Fruit fly (Drosophila melanogaster) whole organism, embryonic: ENCODE data around the gene Patsas.

Source experiments
- CG10267 ChIP-seq: fragments of 200-800 bp; sonication (Bioruptor generic); optimal IDR thresholded peaks from 2 replicates; lab custom pipeline; 2018; ENCODE audit warnings: missing biosample characterization, mild to moderate bottlenecking, missing genetic modification characterization, moderate library complexity
- CG10979 ChIP-seq: fragments of 200-800 bp; sonication (Bioruptor generic); optimal IDR thresholded peaks from 2 replicates; lab custom pipeline; 2018; ENCODE audit warnings: missing biosample characterization, mild to moderate bottlenecking, missing genetic modification characterization, moderate library complexity
- CG11504 ChIP-seq: fragments of 200-800 bp; sonication (Bioruptor generic); optimal IDR thresholded peaks from 3 replicates; lab custom pipeline; 2019; ENCODE audit warnings: missing biosample characterization, mild to moderate bottlenecking, missing genetic modification characterization, moderate library complexity
- CG11695 ChIP-seq: fragments of 200-800 bp; sonication (Bioruptor generic); IDR thresholded peaks from 3 replicates; pipeline ENCODE4 v1.3.6; 2022; ENCODE audit warnings: missing biosample characterization, missing genetic modification characterization
- CG12769 ChIP-seq: fragments of 200-800 bp; sonication (Bioruptor generic); optimal IDR thresholded peaks from 2 replicates; lab custom pipeline; 2019; ENCODE audit warnings: missing biosample characterization, mild to moderate bottlenecking, missing genetic modification characterization, moderate library complexity
- CG15479 ChIP-seq: fragments of 200-800 bp; sonication (Bioruptor generic); optimal IDR thresholded peaks from 3 replicates; lab custom pipeline; 2019; ENCODE audit warnings: missing biosample characterization, mild to moderate bottlenecking, missing genetic modification characterization, moderate library complexity
- CG17829 ChIP-seq: fragments of 200-800 bp; optimal IDR thresholded peaks from 2 replicates; lab custom pipeline; 2019; ENCODE audit warnings: missing biosample characterization, mild to moderate bottlenecking, missing genetic modification characterization, moderate library complexity
- CG2199 ChIP-seq: fragments of 200-800 bp; sonication (Bioruptor generic); IDR thresholded peaks from 3 replicates; pipeline ENCODE4 v1.3.6; 2022; ENCODE audit warnings: missing biosample characterization, missing genetic modification characterization
- CG32532 ChIP-seq: fragments of 200-800 bp; sonication (Bioruptor generic); IDR thresholded peaks from 2 replicates; pipeline ENCODE4 v1.3.6; 2022; ENCODE audit warnings: missing biosample characterization, missing genetic modification characterization
- CG42726 ChIP-seq: fragments of 200-800 bp; sonication (Bioruptor generic); IDR thresholded peaks from 2 replicates; pipeline ENCODE4 v1.3.6; 2022; ENCODE audit warnings: missing biosample characterization, missing genetic modification characterization; ENCODE audit not compliant: partially characterized antibody
- CG4424 ChIP-seq: fragments of 200-800 bp; sonication (Bioruptor generic); optimal IDR thresholded peaks from 3 replicates; lab custom pipeline; 2016; ENCODE audit warnings: missing biosample characterization, missing genetic modification characterization
- CG7987 ChIP-seq: fragments of 200-800 bp; sonication (Bioruptor generic); optimal IDR thresholded peaks from 2 replicates; lab custom pipeline; 2018; ENCODE audit warnings: missing biosample characterization, mild to moderate bottlenecking, missing genetic modification characterization, moderate library complexity
- CG8089 ChIP-seq: fragments of 200-800 bp; sonication (Bioruptor generic); optimal IDR thresholded peaks from 3 replicates; lab custom pipeline; 2016; ENCODE audit warnings: missing biosample characterization, missing genetic modification characterization
- CoRest ChIP-seq: fragments of 200-800 bp; sonication (Bioruptor generic); optimal IDR thresholded peaks from 3 replicates; lab custom pipeline; 2018; ENCODE audit warnings: missing biosample characterization, mild to moderate bottlenecking, missing genetic modification characterization, moderate library complexity
- Deaf1 ChIP-seq: fragments of 200-800 bp; optimal IDR thresholded peaks from 3 replicates; lab custom pipeline; 2019; ENCODE audit warnings: missing biosample characterization, mild to moderate bottlenecking, missing genetic modification characterization, moderate library complexity
- Drgx ChIP-seq: fragments of 200-800 bp; sonication (Bioruptor generic); IDR thresholded peaks from 2 replicates; pipeline ENCODE4 v1.3.6; 2022; ENCODE audit warnings: missing biosample characterization, missing genetic modification characterization
- E2f1 ChIP-seq: fragments of 200-800 bp; sonication (Bioruptor generic); IDR thresholded peaks from 2 replicates; pipeline ENCODE4 v1.3.6; 2022; ENCODE audit warnings: missing biosample characterization, missing genetic modification characterization
- Fer2 ChIP-seq: fragments of 200-800 bp; sonication (Bioruptor generic); optimal IDR thresholded peaks from 2 replicates; lab custom pipeline; 2018; ENCODE audit warnings: missing biosample characterization, mild to moderate bottlenecking, missing genetic modification characterization, moderate library complexity
- HLH4C ChIP-seq: fragments of 200-800 bp; sonication (Bioruptor generic); IDR thresholded peaks from 3 replicates; pipeline ENCODE4 v1.3.6; 2022; ENCODE audit warnings: missing biosample characterization, missing genetic modification characterization; ENCODE audit not compliant: partially characterized antibody
- Hey ChIP-seq: fragments of 200-800 bp; sonication (Bioruptor generic); optimal IDR thresholded peaks from 3 replicates; lab custom pipeline; 2018; ENCODE audit warnings: missing biosample characterization, mild to moderate bottlenecking, missing genetic modification characterization
- Jarid2 ChIP-seq: fragments of 200-800 bp; sonication (Bioruptor generic); optimal IDR thresholded peaks from 3 replicates; lab custom pipeline; 2017; ENCODE audit warnings: mild to moderate bottlenecking, missing biosample characterization, missing genetic modification reagents, missing genetic modification characterization
- MBD-R2 ChIP-seq: fragments of 200-800 bp; sonication (Bioruptor generic); IDR thresholded peaks from 2 replicates; pipeline ENCODE4 v1.3.6; 2022; ENCODE audit warnings: missing biosample characterization, missing genetic modification characterization
- Mrtf ChIP-seq: fragments of 200-800 bp; sonication (Bioruptor generic); IDR thresholded peaks from 3 replicates; pipeline ENCODE4 v1.3.6; 2022; ENCODE audit warnings: missing biosample characterization, missing genetic modification characterization
- NFAT ChIP-seq: fragments of 200-800 bp; sonication (Bioruptor generic); IDR thresholded peaks from 2 replicates; pipeline ENCODE4 v1.3.6; 2022; ENCODE audit warnings: missing biosample characterization, missing genetic modification characterization
- NfI ChIP-seq: fragments of 200-800 bp; sonication (Bioruptor generic); optimal IDR thresholded peaks from 3 replicates; lab custom pipeline; 2018; ENCODE audit warnings: missing biosample characterization, mild to moderate bottlenecking, missing genetic modification characterization, moderate library complexity
- PHDP ChIP-seq: fragments of 200-800 bp; sonication (Bioruptor generic); optimal IDR thresholded peaks from 3 replicates; lab custom pipeline; 2018; ENCODE audit warnings: missing biosample characterization, mild to moderate bottlenecking, missing genetic modification characterization, moderate library complexity
- Rx ChIP-seq: fragments of 200-800 bp; sonication (Bioruptor generic); IDR thresholded peaks from 2 replicates; pipeline ENCODE4 v1.3.6; 2022; ENCODE audit warnings: missing biosample characterization, missing genetic modification characterization
- Sox100B ChIP-seq: fragments of 200-800 bp; sonication (Bioruptor generic); optimal IDR thresholded peaks from 3 replicates; lab custom pipeline; 2018; ENCODE audit warnings: missing biosample characterization, mild to moderate bottlenecking, missing genetic modification characterization
- Sox102F ChIP-seq: fragments of 200-800 bp; sonication (Bioruptor generic); optimal IDR thresholded peaks from 2 replicates; lab custom pipeline; 2018; ENCODE audit warnings: missing biosample characterization, mild to moderate bottlenecking, missing genetic modification characterization, moderate library complexity
- Sry-δ ChIP-seq: fragments of 200-800 bp; sonication (Bioruptor generic); optimal IDR thresholded peaks from 2 replicates; lab custom pipeline; 2016; ENCODE audit warnings: missing biosample characterization, missing genetic modification characterization
- Trl ChIP-seq, 3 experiments: fragments of >200 bp in 2 of 3; fragments of 200-800 bp in 1 of 3; sonication (Bioruptor generic) in 1 of 3; optimal IDR thresholded peaks; 2 replicates in 1 of 3; 3 replicates in 2 of 3; lab custom pipeline; 2016 to 2017; ENCODE audit warnings: missing biosample characterization in 1 of 3, missing genetic modification characterization in 1 of 3
- YL-1 ChIP-seq: fragments of 200-800 bp; sonication (Bioruptor generic); optimal IDR thresholded peaks from 3 replicates; lab custom pipeline; 2017; ENCODE audit warnings: missing biosample characterization, mild to moderate bottlenecking, missing genetic modification characterization
- abd-A ChIP-seq: fragments of 200-800 bp; sonication (Bioruptor generic); optimal IDR thresholded peaks from 3 replicates; lab custom pipeline; 2019; ENCODE audit warnings: missing biosample characterization, mild to moderate bottlenecking, missing genetic modification characterization, moderate library complexity
- az2 ChIP-seq: fragments of 200-800 bp; sonication (Bioruptor generic); optimal IDR thresholded peaks from 3 replicates; lab custom pipeline; 2016; ENCODE audit warnings: missing biosample characterization, missing genetic modification characterization
- ftz-f1 ChIP-seq: fragments of 200-800 bp; sonication (Bioruptor generic); optimal IDR thresholded peaks from 2 replicates; lab custom pipeline; 2016; ENCODE audit warnings: missing biosample characterization, missing genetic modification characterization
- kay ChIP-seq: fragments of 200-800 bp; sonication (Bioruptor generic); optimal IDR thresholded peaks from 2 replicates; lab custom pipeline; 2016; ENCODE audit warnings: missing biosample characterization, missing genetic modification characterization
- ken ChIP-seq: fragments of 200-800 bp; sonication (Bioruptor generic); IDR thresholded peaks from 3 replicates; pipeline ENCODE4 v1.3.6; 2022; ENCODE audit warnings: missing biosample characterization, missing genetic modification characterization
- kni ChIP-seq: fragments of 200-800 bp; sonication (Bioruptor generic); optimal IDR thresholded peaks from 3 replicates; lab custom pipeline; 2017; ENCODE audit warnings: mild to moderate bottlenecking, missing biosample characterization, missing genetic modification reagents, missing genetic modification characterization
- nerfin-1 ChIP-seq: fragments of 200-800 bp; sonication (Bioruptor generic); optimal IDR thresholded peaks from 3 replicates; lab custom pipeline; 2019; ENCODE audit warnings: missing biosample characterization, mild to moderate bottlenecking, missing genetic modification characterization, moderate library complexity
- pros ChIP-seq: fragments of 200-800 bp; sonication (Bioruptor generic); optimal IDR thresholded peaks from 3 replicates; lab custom pipeline; 2019; ENCODE audit warnings: missing biosample characterization, mild to moderate bottlenecking, missing genetic modification characterization, moderate library complexity
- scrt ChIP-seq: fragments of 200-800 bp; sonication (Bioruptor generic); optimal IDR thresholded peaks from 2 replicates; lab custom pipeline; 2018; ENCODE audit warnings: missing biosample characterization, mild to moderate bottlenecking, missing genetic modification characterization, moderate library complexity
- slbo ChIP-seq: fragments of 200-800 bp; sonication (Bioruptor generic); IDR thresholded peaks from 2 replicates; pipeline ENCODE4 v1.3.6; 2022; ENCODE audit warnings: missing biosample characterization, missing genetic modification characterization
- twi ChIP-seq: fragments of 200-800 bp; optimal IDR thresholded peaks from 2 replicates; lab custom pipeline; 2019; ENCODE audit warnings: missing biosample characterization, mild to moderate bottlenecking, missing genetic modification characterization, moderate library complexity
- z ChIP-seq: fragments of 200-800 bp; sonication (Bioruptor generic); IDR thresholded peaks from 3 replicates; pipeline ENCODE4 v1.3.6; 2022; ENCODE audit warnings: missing biosample characterization, missing genetic modification characterization

The Patsas gene

dm6 chr2L:12103231-12104210 lies at the start of gene Patsas, which contains the start of gene ThrRS (continued):
- peak; percentile 87 for TF ChIP-seq Sox102F (GFP tag; lab: Kevin White, UChicago)
- TF ChIP-seq Rx (GFP tag; lab: Robert Waterston, UW) = peak; percentile 67
- TF ChIP-seq Sry-δ (GFP tag; lab: Kevin White, UChicago) = peak; percentile 41
- no peak for TF ChIP-seq CG42726 (GFP tag; lab: Robert Waterston, UW)

- TF ChIP-seq NFAT (no peak), Mrtf (GFP tag; lab: Robert Waterston, UW) (no peak), Trl (optimal IDR thresholded peaks at IDR 0.05; lab: Kevin White, UChicago) (peak; percentile 2 to 33), Trl (GFP tag; optimal IDR thresholded peaks at IDR 0.05; lab: Kevin White, UChicago) (no peak), Fer2 (tag; lab: Kevin White, UChicago) (no peak), CG7987 (GFP tag; lab: Kevin White, UChicago) (no peak), CG10979 (tag; lab: Kevin White, UChicago) (no peak), Jarid2 (GFP tag; lab: Kevin White, UChicago) (peak; percentile 7), HLH4C (no peak), CG11504 (tag; lab: Kevin White, UChicago) (peak; percentile 84), scrt (GFP tag; lab: Kevin White, UChicago) (peak; percentile 91), CG15479 (GFP tag; lab: Kevin White, UChicago) (peak; percentile 56), CG2199 (GFP tag; lab: Robert Waterston, UW) (no peak), pros (GFP tag; lab: Kevin White, UChicago) (no peak), abd-A (tag; lab: Kevin White, UChicago) (peak; percentile 47), Drgx (GFP tag; lab: Robert Waterston, UW) (no peak), twi (tag; lab: Kevin White, UChicago) (peak; percentile 4), YL-1 (no peak), Deaf1 (peak; percentile 96), nerfin-1 (no peak), MBD-R2 (no peak), E2f1 (GFP tag; lab: Robert Waterston, UW) (no peak)
Observed at dm6 chr2L:12142439-12142838, 39.4 kb upstream of the Patsas start, which contains the start of gene CG31760. Gene CG31760 (plus strand): TSS chr2L:12142780.

- TF ChIP-seq PHDP = no peak
- TF ChIP-seq az2 (GFP tag; lab: Kevin White, UChicago) = no peak
- TF ChIP-seq slbo (GFP tag; lab: Robert Waterston, UW) = no peak
- no peak for TF ChIP-seq CG17829 (tag; lab: Kevin White, UChicago)
- no peak for TF ChIP-seq ftz-f1
- TF ChIP-seq CG12769 = no peak
- TF ChIP-seq ken (GFP tag; lab: Robert Waterston, UW) = no peak
- TF ChIP-seq CoRest = no peak
- no peak for TF ChIP-seq CG4424 (GFP tag; lab: Kevin White, UChicago)
- no peak for TF ChIP-seq Sox100B (GFP tag; lab: Kevin White, UChicago)
- TF ChIP-seq CG10267 (tag; lab: Kevin White, UChicago) = no peak
- no peak for TF ChIP-seq Hey
- no peak for TF ChIP-seq kay
- no peak for TF ChIP-seq z (GFP tag; lab: Robert Waterston, UW)
- no peak for TF ChIP-seq CG11695 (GFP tag; lab: Robert Waterston, UW)
- TF ChIP-seq CG32532 (GFP tag; lab: Robert Waterston, UW) = no peak
- TF ChIP-seq kni (GFP tag; lab: Kevin White, UChicago) = no peak
- TF ChIP-seq CG8089 = no peak
- TF ChIP-seq NfI (GFP tag; lab: Kevin White, UChicago) = no peak
Observed at dm6 chr2L:12137708-12138107, 34.6 kb upstream of the Patsas start, which contains the start of gene Gr33a. Gene Gr33a (plus strand): TSS chr2L:12138008.
